Fruit fly (Drosophila melanogaster) whole organism, wandering third instar larva: ENCODE data around the gene Megf8.

Source experiments
- Abd-B ChIP-seq: fragments of >200 bp; optimal IDR thresholded peaks from 2 replicates; lab custom pipeline; 2017; ENCODE audit warnings: missing biosample characterization, missing genetic modification characterization
- CG9705 ChIP-seq: fragments of 200-800 bp; sonication (Bioruptor generic); optimal IDR thresholded peaks from 2 replicates; lab custom pipeline; 2018; ENCODE audit warnings: missing biosample characterization, mild to moderate bottlenecking, missing genetic modification characterization
- CrebA ChIP-seq: fragments of 200-800 bp; sonication (Bioruptor generic); optimal IDR thresholded peaks from 2 replicates; lab custom pipeline; 2016; ENCODE audit warnings: missing biosample characterization, mild to moderate bottlenecking, missing genetic modification characterization, borderline replicate concordance
- Dfd ChIP-seq: fragments of >200 bp; optimal IDR thresholded peaks from 2 replicates; lab custom pipeline; 2017; ENCODE audit warnings: missing biosample characterization, missing genetic modification characterization
- Dif ChIP-seq: fragments of 200-275, 200-300 bp; sonication (Bioruptor generic); optimal IDR thresholded peaks from 2 replicates; lab custom pipeline; 2018; ENCODE audit warnings: missing biosample characterization, missing genetic modification characterization; ENCODE audit not compliant: partially characterized antibody
- GATAd ChIP-seq: sonication (Bioruptor generic); optimal IDR thresholded peaks from 2 replicates; lab custom pipeline; 2016; ENCODE audit warnings: missing biosample characterization, missing genetic modification characterization
- HLH106 ChIP-seq: fragments of 200-800 bp; optimal IDR thresholded peaks from 3 replicates; lab custom pipeline; 2019; ENCODE audit warnings: missing biosample characterization, mild to moderate bottlenecking, missing genetic modification characterization, moderate library complexity
- Hr78 ChIP-seq: fragments of >200 bp; optimal IDR thresholded peaks from 2 replicates; lab custom pipeline; 2017; ENCODE audit warnings: missing biosample characterization, missing genetic modification characterization
- Hr83 ChIP-seq: fragments of 200-300 bp; sonication (Bioruptor generic); optimal IDR thresholded peaks from 2 replicates; lab custom pipeline; 2016; ENCODE audit warnings: missing biosample characterization, mild to moderate bottlenecking, missing genetic modification characterization, moderate library complexity; ENCODE audit not compliant: poor library complexity, severe bottlenecking
- Jra ChIP-seq: sonication (Bioruptor generic); optimal IDR thresholded peaks from 2 replicates; lab custom pipeline; 2016; ENCODE audit warnings: missing biosample characterization, missing genetic modification characterization
- Myc ChIP-seq: fragments of >200 bp; optimal IDR thresholded peaks from 2 replicates; lab custom pipeline; 2017
- N ChIP-seq: fragments of >200 bp; optimal IDR thresholded peaks from 2 replicates; lab custom pipeline; 2018; ENCODE audit warnings: missing biosample characterization, missing external identifiers, missing genetic modification characterization
- OdsH ChIP-seq: fragments of 200-800 bp; sonication (Bioruptor generic); optimal IDR thresholded peaks from 2 replicates; lab custom pipeline; 2016; ENCODE audit warnings: missing biosample characterization, mild to moderate bottlenecking, missing genetic modification characterization
- Rel ChIP-seq, 2 experiments: fragments of 200-800 bp; sonication (Bioruptor generic) in 1 of 2; optimal IDR thresholded peaks; 2 replicates in 1 of 2; 3 replicates in 1 of 2; lab custom pipeline; 2016 to 2019; ENCODE audit warnings: mild to moderate bottlenecking in 2 of 2, missing biosample characterization in 2 of 2, missing genetic modification characterization in 2 of 2, moderate library complexity in 1 of 2
- Sp1 ChIP-seq: fragments of 200-800 bp; sonication (Bioruptor generic); optimal IDR thresholded peaks from 3 replicates; lab custom pipeline; 2019; ENCODE audit warnings: missing biosample characterization, mild to moderate bottlenecking, missing genetic modification characterization, moderate library complexity
- Vsx2 ChIP-seq: fragments of 200-300, 225-300 bp; sonication (Bioruptor generic); optimal IDR thresholded peaks from 2 replicates; lab custom pipeline; 2018; ENCODE audit warnings: missing biosample characterization, missing genetic modification characterization; ENCODE audit not compliant: partially characterized antibody
- br ChIP-seq: fragments of 200-800 bp; sonication (Bioruptor generic); optimal IDR thresholded peaks from 2 replicates; lab custom pipeline; 2016; ENCODE audit warnings: missing biosample characterization, missing genetic modification characterization
- dl ChIP-seq, 2 experiments: fragments of 175-275, 200-275 bp in 1 of 2; fragments of 200-275 bp in 1 of 2; sonication (Bioruptor generic); optimal IDR thresholded peaks; lab custom pipeline; 2018; ENCODE audit warnings: mild to moderate bottlenecking in 2 of 2, missing biosample characterization in 2 of 2, missing genetic modification characterization in 2 of 2, moderate library complexity in 2 of 2; ENCODE audit not compliant: partially characterized antibody in 2 of 2, insufficient read depth in 1 of 2
- dmrt93B ChIP-seq: fragments of 200-800 bp; sonication (Bioruptor generic); optimal IDR thresholded peaks from 2 replicates; lab custom pipeline; 2018; ENCODE audit warnings: missing biosample characterization, mild to moderate bottlenecking, missing genetic modification characterization
- dsf ChIP-seq: sonication (Bioruptor generic); optimal IDR thresholded peaks from 2 replicates; lab custom pipeline; 2016; ENCODE audit warnings: missing biosample characterization, missing genetic modification characterization, borderline replicate concordance
- ey ChIP-seq: fragments of 200-800 bp; sonication (Bioruptor generic); optimal IDR thresholded peaks from 2 replicates; lab custom pipeline; 2016; ENCODE audit warnings: missing biosample characterization, missing genetic modification characterization
- foxo ChIP-seq, 2 experiments: fragments of 200-800 bp; sonication (Bioruptor generic); optimal IDR thresholded peaks; 2 replicates in 1 of 2; 3 replicates in 1 of 2; lab custom pipeline; 2016 to 2017; ENCODE audit warnings: missing biosample characterization in 2 of 2, missing genetic modification characterization in 2 of 2
- fru ChIP-seq: fragments of 200-800 bp; sonication (Bioruptor generic); optimal IDR thresholded peaks from 3 replicates; lab custom pipeline; 2016; ENCODE audit warnings: missing biosample characterization, mild to moderate bottlenecking, missing genetic modification characterization
- h ChIP-seq: fragments of 200-800 bp; sonication (Bioruptor generic); optimal IDR thresholded peaks from 3 replicates; lab custom pipeline; 2016; ENCODE audit warnings: missing biosample characterization, mild to moderate bottlenecking, missing genetic modification characterization
- jim ChIP-seq: fragments of 175-275, 200-325 bp; sonication (Bioruptor generic); optimal IDR thresholded peaks from 2 replicates; lab custom pipeline; 2016; ENCODE audit warnings: missing biosample characterization, mild to moderate bottlenecking, missing genetic modification characterization
- lola ChIP-seq: fragments of >200 bp; optimal IDR thresholded peaks from 2 replicates; lab custom pipeline; 2017; ENCODE audit warnings: missing biosample characterization, missing genetic modification characterization
- pan ChIP-seq: fragments of >200 bp; optimal IDR thresholded peaks from 2 replicates; lab custom pipeline; 2017
- psq ChIP-seq: fragments of 200-800 bp; sonication (Bioruptor generic); optimal IDR thresholded peaks from 3 replicates; lab custom pipeline; 2017; ENCODE audit warnings: missing biosample characterization, mild to moderate bottlenecking, missing genetic modification characterization, moderate library complexity
- rgr ChIP-seq: fragments of 200-800 bp; sonication (Bioruptor generic); optimal IDR thresholded peaks from 3 replicates; lab custom pipeline; 2016; ENCODE audit warnings: missing biosample characterization, mild to moderate bottlenecking, missing genetic modification characterization

Megf8 gene

DNA sequence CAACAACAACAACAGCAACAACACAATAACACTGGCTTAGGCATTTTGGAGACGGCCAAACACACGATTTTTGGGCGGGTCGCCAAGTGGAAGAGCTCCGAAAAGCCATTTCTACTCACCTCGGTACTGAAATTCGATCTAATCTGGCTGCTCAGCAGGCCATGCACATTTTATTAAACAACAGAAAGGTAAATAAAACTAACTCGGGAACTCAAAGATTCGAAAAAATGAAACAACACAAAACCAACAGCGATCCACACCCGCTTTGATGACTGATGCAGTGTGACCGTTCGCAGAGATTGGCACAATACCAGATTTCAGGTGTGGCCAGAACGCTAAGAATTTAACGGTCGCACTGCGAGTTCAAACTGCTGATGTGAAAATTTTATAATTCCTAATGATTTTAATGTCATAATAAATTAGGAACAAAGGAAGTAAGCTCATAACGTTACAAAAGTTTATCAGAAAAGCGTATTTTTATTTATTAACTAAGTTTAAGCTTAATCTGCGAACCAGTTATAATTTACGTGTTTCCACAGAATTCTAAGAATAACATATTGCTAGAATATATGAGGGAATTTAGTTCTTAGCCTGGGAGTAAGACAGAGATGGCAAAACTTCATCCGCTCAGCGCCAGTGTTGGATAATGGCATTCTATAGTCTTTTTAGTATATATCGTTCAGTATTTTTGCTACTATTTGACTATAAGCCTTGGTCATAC is 39.6 kb downstream of the Megf8 start, which contains the start of gene Mcr (continued):
- TF ChIP-seq Dfd: no peak
- TF ChIP-seq foxo (GFP tag; optimal IDR thresholded peaks at IDR 0.05; lab: Kevin White, UChicago): peak in 1 of 2 experiments; percentile 46
- no peak for TF ChIP-seq Hr78 (GFP tag; lab: Kevin White, UChicago)
- no peak for TF ChIP-seq GATAd (GFP tag; lab: Kevin White, UChicago)

DNA sequence CACCGCTTCAGTTG is 39.9 kb downstream of the Megf8 start, which contains the start of gene Bsg:
Gene Bsg, plus strand, starts transcription at position 8 of the 14 bp plus-strand sequence.
- TF ChIP-seq Jra (GFP tag; lab: Kevin White, UChicago) (no peak), N (no peak), jim (GFP tag; lab: Kevin White, UChicago) (no peak), lola (no peak), Rel (GFP tag; optimal IDR thresholded peaks at IDR 0.05; lab: Kevin White, UChicago) (no peak), Rel (tag; optimal IDR thresholded peaks at IDR 0.05; lab: Kevin White, UChicago) (no peak), GATAd (GFP tag; lab: Kevin White, UChicago) (no peak), dmrt93B (GFP tag; lab: Kevin White, UChicago) (no peak), br (GFP tag; lab: Kevin White, UChicago) (no peak), Dif (GFP tag; lab: Kevin White, UChicago) (no peak), dl (GFP tag; optimal IDR thresholded peaks at IDR 0.05; lab: Kevin White, UChicago; ENCODE audit: insufficient read depth in 1 of 2, partially characterized antibody in 2 of 2) (no peak), fru (GFP tag; lab: Kevin White, UChicago) (no peak), ey (no peak), pan (no peak), HLH106 (tag; lab: Kevin White, UChicago) (no peak), Dfd (no peak), dsf (GFP tag; lab: Kevin White, UChicago) (no peak), Abd-B (GFP tag; lab: Kevin White, UChicago) (no peak), OdsH (GFP tag; lab: Kevin White, UChicago) (no peak), h (GFP tag; lab: Kevin White, UChicago) (no peak)
- TF ChIP-seq, all 38 proteins: peak for 0

DNA sequence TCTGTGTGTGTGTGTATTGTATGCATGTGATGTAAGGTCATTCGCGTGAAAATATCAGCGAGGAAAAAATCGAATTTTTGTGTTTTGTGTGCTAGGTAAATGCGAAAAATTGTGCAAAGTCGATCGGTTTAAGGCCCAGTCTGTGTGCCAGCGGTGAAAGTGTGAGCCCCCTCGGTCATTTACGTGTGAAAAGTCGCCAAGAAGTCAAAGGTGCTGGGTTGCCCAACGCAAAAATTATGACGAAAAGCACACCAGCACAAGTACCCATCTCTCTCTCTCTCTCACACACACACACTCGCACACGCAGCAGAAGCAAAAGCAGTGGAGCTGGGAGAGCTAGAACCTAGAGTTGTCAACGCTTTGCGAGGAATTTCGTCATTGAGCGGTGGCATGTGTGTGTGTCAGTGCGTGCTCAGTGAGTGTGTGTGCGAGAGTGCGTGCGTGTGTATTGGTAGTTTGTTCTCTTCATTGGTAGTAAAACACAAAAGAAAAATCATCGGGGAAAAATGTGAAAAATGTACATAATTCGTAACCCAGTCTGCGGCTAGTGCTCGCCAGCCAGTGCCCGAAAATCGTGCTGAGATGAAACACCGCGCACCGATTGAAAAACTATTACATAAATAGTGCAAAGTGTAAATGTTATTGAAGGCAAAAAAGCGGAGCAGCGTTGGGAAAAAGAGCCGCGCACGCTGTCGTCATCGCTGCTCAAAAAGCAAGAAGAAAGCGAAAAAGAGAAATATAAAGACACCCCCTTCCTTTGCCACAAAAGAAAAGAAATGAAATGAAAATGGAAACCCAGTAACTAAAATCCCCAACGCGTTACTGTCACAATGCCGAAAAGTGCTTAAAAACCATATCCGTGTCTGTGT is 40.4 kb downstream of the Megf8 start:
- TF ChIP-seq HLH106 (tag; lab: Kevin White, UChicago) (no peak), dmrt93B (GFP tag; lab: Kevin White, UChicago) (no peak), h (GFP tag; lab: Kevin White, UChicago) (peak; percentile 6), psq (GFP tag; lab: Kevin White, UChicago) (peak; percentile 24), N (peak; percentile 96), Myc (lab: Kevin White, UChicago) (no peak), Dfd (no peak), jim (GFP tag; lab: Kevin White, UChicago) (no peak), Hr78 (GFP tag; lab: Kevin White, UChicago) (peak; percentile 38), br (GFP tag; lab: Kevin White, UChicago) (peak; percentile 12), rgr (peak; percentile 46), Vsx2 (GFP tag; lab: Kevin White, UChicago) (no peak), Rel (GFP tag; optimal IDR thresholded peaks at IDR 0.05; lab: Kevin White, UChicago) (no peak), Rel (tag; optimal IDR thresholded peaks at IDR 0.05; lab: Kevin White, UChicago) (peak; percentile 55), pan (no peak), CrebA (GFP tag; lab: Kevin White, UChicago) (no peak), Hr83 (peak; percentile 61), dsf (GFP tag; lab: Kevin White, UChicago) (no peak), fru (GFP tag; lab: Kevin White, UChicago) (peak; percentile 18), ey (no peak), dl (GFP tag; optimal IDR thresholded peaks at IDR 0.05; lab: Kevin White, UChicago; ENCODE audit: insufficient read depth in 1 of 2, partially characterized antibody in 2 of 2) (peak in 1 of 2 experiments; percentile 63), Abd-B (GFP tag; lab: Kevin White, UChicago) (peak; percentile 4), Sp1 (GFP tag; lab: Kevin White, UChicago) (peak; percentile 15), CG9705 (GFP tag; lab: Kevin White, UChicago) (no peak), Dif (GFP tag; lab: Kevin White, UChicago) (peak; percentile 78)
